Worm (Caenorhabditis elegans): ENCODE data around the gene nhr-61.

ce11 chrII:14851483-14851882, 33.1 kb upstream of the nhr-61 start, which contains the start of gene R05H10.1:
- TF ChIP-seq C17E4.6 (GFP tag; IDR thresholded peaks at IDR 0.05) (no peak), F55B11.4 (tag; optimal IDR thresholded peaks at IDR 0.05; ENCODE audit: borderline replicate concordance, insufficient read depth) (no peak), xnd-1 (tag; optimal IDR thresholded peaks at IDR 0.05) (no peak)
